Fruit fly (Drosophila melanogaster) whole organism, embryonic: Measurements from ENCODE around the gene BtbVII.
A peak's percentile ranks its signal among the peaks of the same experiment; 100 is the strongest.

ENCODE experiments used
- Adf1 ChIP-seq: fragments of 200-800 bp; sonication (Bioruptor generic); IDR thresholded peaks from 2 replicates; pipeline ENCODE4 v1.3.6; 2022; ENCODE audit warnings: missing biosample characterization, missing genetic modification characterization
- Bdp1 ChIP-seq: fragments of 200-800 bp; sonication (Bioruptor generic); optimal IDR thresholded peaks from 3 replicates; lab custom pipeline; 2016; ENCODE audit warnings: missing biosample characterization, missing genetic modification characterization
- BtbVII ChIP-seq: fragments of 200-800 bp; sonication (Bioruptor generic); optimal IDR thresholded peaks from 3 replicates; lab custom pipeline; 2017; ENCODE audit warnings: missing biosample characterization, mild to moderate bottlenecking, missing genetic modification characterization
- CG10462 ChIP-seq: fragments of 200-800 bp; sonication (Bioruptor generic); optimal IDR thresholded peaks from 2 replicates; lab custom pipeline; 2016; ENCODE audit warnings: missing biosample characterization, missing genetic modification characterization
- CG11398 ChIP-seq: fragments of 200-800 bp; sonication (Bioruptor generic); optimal IDR thresholded peaks from 2 replicates; lab custom pipeline; 2016; ENCODE audit warnings: missing biosample characterization, missing genetic modification characterization
- CG12104 ChIP-seq: fragments of 200-800 bp; sonication (Bioruptor generic); optimal IDR thresholded peaks from 3 replicates; lab custom pipeline; 2016; ENCODE audit warnings: missing biosample characterization, missing genetic modification characterization
- CG12942 ChIP-seq: fragments of 200-800 bp; sonication (Bioruptor generic); optimal IDR thresholded peaks from 3 replicates; lab custom pipeline; 2016; ENCODE audit warnings: missing biosample characterization, missing genetic modification characterization
- CG13894 ChIP-seq: fragments of 200-800 bp; sonication (Bioruptor generic); optimal IDR thresholded peaks from 3 replicates; lab custom pipeline; 2018; ENCODE audit warnings: missing biosample characterization, mild to moderate bottlenecking, missing genetic modification characterization, moderate library complexity
- CG14014 ChIP-seq: fragments of 200-800 bp; sonication (Bioruptor generic); IDR thresholded peaks from 2 replicates; pipeline ENCODE4 v1.3.6; 2022; ENCODE audit warnings: missing biosample characterization, missing genetic modification characterization
- CG14965 ChIP-seq: fragments of 200-800 bp; sonication (Bioruptor generic); optimal IDR thresholded peaks from 2 replicates; lab custom pipeline; 2016; ENCODE audit warnings: missing biosample characterization, missing genetic modification characterization, borderline replicate concordance
- CG1529 ChIP-seq: fragments of 200-800 bp; sonication (Bioruptor generic); optimal IDR thresholded peaks from 3 replicates; lab custom pipeline; 2018; ENCODE audit warnings: missing biosample characterization, missing genetic modification characterization
- CG1602 ChIP-seq: fragments of 200-800 bp; sonication (Bioruptor generic); optimal IDR thresholded peaks from 3 replicates; lab custom pipeline; 2016; ENCODE audit warnings: missing biosample characterization, missing genetic modification characterization
- CG3407 ChIP-seq: fragments of 200-800 bp; sonication (Bioruptor generic); optimal IDR thresholded peaks from 2 replicates; lab custom pipeline; 2018; ENCODE audit warnings: missing biosample characterization, mild to moderate bottlenecking, missing genetic modification characterization
- CG34422 ChIP-seq: fragments of 200-800 bp; sonication (Bioruptor generic); IDR thresholded peaks from 3 replicates; pipeline ENCODE4 v1.3.6; 2022; ENCODE audit warnings: missing biosample characterization, missing genetic modification characterization
- CG43689 ChIP-seq: fragments of 200-800 bp; sonication (Bioruptor generic); IDR thresholded peaks from 2 replicates; pipeline ENCODE4 v1.3.6; 2022; ENCODE audit warnings: missing biosample characterization, missing genetic modification characterization
- CG4424 ChIP-seq: fragments of 200-800 bp; sonication (Bioruptor generic); optimal IDR thresholded peaks from 3 replicates; lab custom pipeline; 2016; ENCODE audit warnings: missing biosample characterization, missing genetic modification characterization
- CG4730 ChIP-seq: fragments of 200-800 bp; sonication (Bioruptor generic); IDR thresholded peaks from 2 replicates; pipeline ENCODE4 v1.3.6; 2022; ENCODE audit warnings: missing biosample characterization, missing genetic modification characterization
- CG7372 ChIP-seq: fragments of 200-800 bp; sonication (Bioruptor generic); IDR thresholded peaks from 2 replicates; pipeline ENCODE4 v1.3.6; 2022; ENCODE audit warnings: missing biosample characterization, missing genetic modification characterization
- CG7839 ChIP-seq: fragments of 200-800 bp; sonication (Bioruptor generic); optimal IDR thresholded peaks from 3 replicates; lab custom pipeline; 2018; ENCODE audit warnings: missing biosample characterization, mild to moderate bottlenecking, missing genetic modification characterization, moderate library complexity
- CG9437 ChIP-seq: fragments of 200-800 bp; sonication (Bioruptor generic); optimal IDR thresholded peaks from 2 replicates; lab custom pipeline; 2018; ENCODE audit warnings: missing biosample characterization, mild to moderate bottlenecking, missing genetic modification characterization
- CG9609 ChIP-seq: fragments of 200-800 bp; sonication (Bioruptor generic); optimal IDR thresholded peaks from 3 replicates; lab custom pipeline; 2016; ENCODE audit warnings: missing biosample characterization, missing genetic modification characterization
- CrebB ChIP-seq: fragments of 200-800 bp; sonication (Bioruptor generic); optimal IDR thresholded peaks from 3 replicates; lab custom pipeline; 2018; ENCODE audit warnings: missing biosample characterization, mild to moderate bottlenecking, missing genetic modification characterization
- Dip3 ChIP-seq: fragments of 200-800 bp; sonication (Bioruptor generic); optimal IDR thresholded peaks from 3 replicates; lab custom pipeline; 2016; ENCODE audit warnings: missing biosample characterization, missing genetic modification characterization
- Dll ChIP-seq: fragments of 200-800 bp; sonication (Bioruptor generic); IDR thresholded peaks from 4 replicates; pipeline ENCODE4 v1.3.6; 2022; ENCODE audit warnings: missing biosample characterization, missing genetic modification characterization; ENCODE audit not compliant: partially characterized antibody
- Eip74EF ChIP-seq, 2 experiments: fragments of 200-800 bp in 1 of 2; fragments of >200 bp in 1 of 2; sonication (Bioruptor generic) in 1 of 2; optimal IDR thresholded peaks; 2 replicates each; lab custom pipeline; 2017 to 2019; ENCODE audit warnings: missing biosample characterization in 2 of 2, missing genetic modification characterization in 2 of 2, mild to moderate bottlenecking in 1 of 2, moderate library complexity in 1 of 2
- HLH4C ChIP-seq: fragments of 200-800 bp; sonication (Bioruptor generic); IDR thresholded peaks from 3 replicates; pipeline ENCODE4 v1.3.6; 2022; ENCODE audit warnings: missing biosample characterization, missing genetic modification characterization; ENCODE audit not compliant: partially characterized antibody
- HmgD ChIP-seq: fragments of 200-800 bp; sonication (Bioruptor generic); optimal IDR thresholded peaks from 3 replicates; lab custom pipeline; 2016; ENCODE audit warnings: missing biosample characterization, missing genetic modification characterization
- Hmr ChIP-seq: fragments of 200-800 bp; sonication (Bioruptor generic); optimal IDR thresholded peaks from 3 replicates; lab custom pipeline; 2017; ENCODE audit warnings: mild to moderate bottlenecking, missing biosample characterization, missing genetic modification reagents, missing genetic modification characterization
- Hr3 ChIP-seq: fragments of 200-800 bp; sonication (Bioruptor generic); optimal IDR thresholded peaks from 3 replicates; lab custom pipeline; 2016; ENCODE audit warnings: missing biosample characterization, missing genetic modification characterization
- Lpt ChIP-seq: fragments of >200 bp; optimal IDR thresholded peaks from 2 replicates; lab custom pipeline; 2018; ENCODE audit warnings: missing biosample characterization, missing genetic modification characterization
- NFAT ChIP-seq: fragments of 200-800 bp; sonication (Bioruptor generic); IDR thresholded peaks from 2 replicates; pipeline ENCODE4 v1.3.6; 2022; ENCODE audit warnings: missing biosample characterization, missing genetic modification characterization
- Nf-YB ChIP-seq: fragments of 200-800 bp; sonication (Bioruptor generic); optimal IDR thresholded peaks from 3 replicates; lab custom pipeline; 2019; ENCODE audit warnings: missing biosample characterization, mild to moderate bottlenecking, missing genetic modification characterization, moderate library complexity
- Usf ChIP-seq: fragments of 200-800 bp; sonication (Bioruptor generic); optimal IDR thresholded peaks from 2 replicates; lab custom pipeline; 2017; ENCODE audit warnings: missing genotype, missing biosample characterization, missing genetic modification characterization
- aop ChIP-seq: fragments of 200-800 bp; sonication (Bioruptor generic); IDR thresholded peaks from 2 replicates; pipeline ENCODE4 v1.3.6; 2022; ENCODE audit warnings: missing biosample characterization, missing genetic modification characterization
- bsh ChIP-seq, 2 experiments: fragments of 200-800 bp; sonication (Bioruptor generic); optimal IDR thresholded peaks; 2 replicates each; lab custom pipeline; 2017 to 2018; ENCODE audit warnings: mild to moderate bottlenecking in 2 of 2, missing biosample characterization in 2 of 2, missing genetic modification characterization in 2 of 2, moderate library complexity in 1 of 2
- croc ChIP-seq: fragments of 200-800 bp; sonication (Bioruptor generic); conservative IDR thresholded peaks from 3 replicates; pipeline ENCODE4 v1.3.6; 2022; ENCODE audit warnings: missing biosample characterization, missing genetic modification characterization
- crol ChIP-seq: fragments of 200-800 bp; sonication (Bioruptor generic); IDR thresholded peaks from 2 replicates; pipeline ENCODE4 v1.3.6; 2022; ENCODE audit warnings: missing biosample characterization, missing genetic modification characterization
- cwo ChIP-seq: fragments of 200-800 bp; sonication (Bioruptor generic); optimal IDR thresholded peaks from 3 replicates; lab custom pipeline; 2017; ENCODE audit warnings: missing biosample characterization, missing genetic modification characterization, mild to moderate bottlenecking, moderate library complexity, missing genetic modification reagents
- da ChIP-seq: fragments of 200-800 bp; sonication (Bioruptor generic); optimal IDR thresholded peaks from 2 replicates; lab custom pipeline; 2016; ENCODE audit warnings: missing biosample characterization, missing genetic modification characterization
- dpn ChIP-seq, 2 experiments: fragments of 200-800 bp; sonication (Bioruptor generic); optimal IDR thresholded peaks; 3 replicates each; lab custom pipeline; 2016; ENCODE audit warnings: missing biosample characterization in 2 of 2, missing genetic modification characterization in 2 of 2
- ewg ChIP-seq: fragments of 200-800 bp; sonication (Bioruptor generic); optimal IDR thresholded peaks from 3 replicates; lab custom pipeline; 2017; ENCODE audit warnings: mild to moderate bottlenecking, missing biosample characterization, missing genetic modification reagents, missing genetic modification characterization
- fd3F ChIP-seq: fragments of 200-800 bp; sonication (Bioruptor generic); optimal IDR thresholded peaks from 2 replicates; lab custom pipeline; 2018; ENCODE audit warnings: missing biosample characterization, mild to moderate bottlenecking, missing genetic modification characterization, moderate library complexity
- fu2 ChIP-seq: fragments of 200-800 bp; sonication (Bioruptor generic); optimal IDR thresholded peaks from 2 replicates; lab custom pipeline; 2016; ENCODE audit warnings: missing biosample characterization, missing genetic modification characterization
- gcm2 ChIP-seq: fragments of 200-800 bp; sonication (Bioruptor generic); optimal IDR thresholded peaks from 2 replicates; lab custom pipeline; 2016; ENCODE audit warnings: missing biosample characterization, missing genetic modification characterization
- ham ChIP-seq: fragments of 200-800 bp; sonication (Bioruptor generic); IDR thresholded peaks from 2 replicates; pipeline ENCODE4 v1.3.6; 2022; ENCODE audit warnings: missing biosample characterization, missing genetic modification characterization
- hkb ChIP-seq, 2 experiments: fragments of 200-800 bp in 1 of 2; fragments of >200 bp in 1 of 2; sonication (Bioruptor generic) in 1 of 2; IDR thresholded peaks in 1 of 2; optimal IDR thresholded peaks in 1 of 2; 2 replicates each; pipeline versions ENCODE4 v1.3.6 to Lab custom; 2017 to 2022; ENCODE audit warnings: missing biosample characterization in 1 of 2, missing genetic modification characterization in 1 of 2
- lbe ChIP-seq: fragments of 200-800 bp; sonication (Bioruptor generic); optimal IDR thresholded peaks from 2 replicates; lab custom pipeline; 2016; ENCODE audit warnings: missing biosample characterization, mild to moderate bottlenecking, missing genetic modification characterization
- lilli ChIP-seq: fragments of 200-800 bp; sonication (Bioruptor generic); optimal IDR thresholded peaks from 3 replicates; lab custom pipeline; 2016; ENCODE audit warnings: missing biosample characterization, missing genetic modification characterization
- sens ChIP-seq: fragments of 200-800 bp; sonication (Bioruptor generic); peaks from one replicate; lab custom pipeline; 2016; ENCODE audit warnings: missing biosample characterization, missing genetic modification characterization
- sisA ChIP-seq: fragments of 200-800 bp; sonication (Bioruptor generic); IDR thresholded peaks from 2 replicates; pipeline ENCODE4 v1.3.6; 2022; ENCODE audit warnings: missing biosample characterization, missing genetic modification characterization
- sna ChIP-seq: fragments of 200-800 bp; sonication (Bioruptor generic); IDR thresholded peaks from 2 replicates; pipeline ENCODE4 v1.3.6; 2022; ENCODE audit warnings: missing biosample characterization, missing genetic modification characterization; ENCODE audit not compliant: partially characterized antibody

BtbVII gene

dm6 chr3L:3179474-3179873 lies 31.0 kb downstream of the BtbVII start (continued):
- TF ChIP-seq Adf1 (GFP tag; lab: Robert Waterston, UW), result peak; percentile 41; the same call in 1 of the 2 replicates
- TF ChIP-seq fu2 (GFP tag; lab: Kevin White, UChicago), result peak; percentile 43
- TF ChIP-seq hkb (optimal IDR thresholded peaks at IDR 0.05; lab: Kevin White, UChicago), result no peak
- TF ChIP-seq hkb (GFP tag; IDR thresholded peaks at IDR 0.05; lab: Robert Waterston, UW), result peak; percentile 95
- peak; percentile 85 for TF ChIP-seq cwo (GFP tag; lab: Kevin White, UChicago)
- peak; percentile 64 for TF ChIP-seq CG10462 (GFP tag; lab: Kevin White, UChicago)
- no peak for TF ChIP-seq sna
- peak; percentile 61 for TF ChIP-seq CG13894 (tag; lab: Kevin White, UChicago)
- TF ChIP-seq CG14014, result peak; percentile 89
- peak; percentile 59 for TF ChIP-seq ewg
- no peak for TF ChIP-seq crol (GFP tag; lab: Robert Waterston, UW)
- peak; percentile 92 for TF ChIP-seq BtbVII (GFP tag; lab: Kevin White, UChicago)
- TF ChIP-seq CG14965 (GFP tag; lab: Kevin White, UChicago), result peak; percentile 50
- no peak for TF ChIP-seq Dll (GFP tag; lab: Robert Waterston, UW)
- peak; percentile 42; the same call in 1 of the 2 replicates for TF ChIP-seq ham (GFP tag; lab: Robert Waterston, UW)
- peak; percentile 90 for TF ChIP-seq CG4424 (GFP tag; lab: Kevin White, UChicago)
- peak; percentile 77 for TF ChIP-seq Dip3 (GFP tag; lab: Kevin White, UChicago)
- peak; percentile 53 for TF ChIP-seq Bdp1 (GFP tag; lab: Kevin White, UChicago)
- peak; percentile 63 for TF ChIP-seq CG9437 (GFP tag; lab: Kevin White, UChicago)
- TF ChIP-seq CrebB (tag; lab: Kevin White, UChicago), result peak; percentile 70
- TF ChIP-seq Hmr (GFP tag; lab: Kevin White, UChicago), result peak; percentile 89
- TF ChIP-seq CG3407 (GFP tag; lab: Kevin White, UChicago), result peak; percentile 66
- TF ChIP-seq Lpt (GFP tag; lab: Kevin White, UChicago), result no peak
- TF ChIP-seq aop (GFP tag; lab: Robert Waterston, UW), result no peak
- peak; percentile 84 for TF ChIP-seq sisA (GFP tag; lab: Robert Waterston, UW)
- no peak for TF ChIP-seq da (GFP tag; lab: Kevin White, UChicago)
- TF ChIP-seq HLH4C (GFP tag; lab: Robert Waterston, UW), result no peak
- TF ChIP-seq CG7839 (tag; lab: Kevin White, UChicago), result peak; percentile 92
- TF ChIP-seq CG43689 (GFP tag; lab: Robert Waterston, UW), result no peak
- TF ChIP-seq NFAT, result peak; percentile 86
- peak; percentile 69 for TF ChIP-seq Nf-YB (GFP tag; lab: Kevin White, UChicago)
- TF ChIP-seq Hr3 (GFP tag; lab: Kevin White, UChicago), result peak; percentile 62
- TF ChIP-seq croc (GFP tag; lab: Robert Waterston, UW), result peak; percentile 83
- TF ChIP-seq bsh (GFP tag; optimal IDR thresholded peaks at IDR 0.05; lab: Kevin White, UChicago), result peak; percentile 71 to 90
- TF ChIP-seq sens (GFP tag; lab: Kevin White, UChicago), result peak; percentile 97
- peak; percentile 62 for TF ChIP-seq CG1529 (GFP tag; lab: Kevin White, UChicago)
- no peak for TF ChIP-seq Eip74EF (GFP tag; optimal IDR thresholded peaks at IDR 0.05; lab: Kevin White, UChicago)
- peak; percentile 77 for TF ChIP-seq CG1602 (GFP tag; lab: Kevin White, UChicago)
- TF ChIP-seq Usf (GFP tag; lab: Kevin White, UChicago), result peak; percentile 45
- TF ChIP-seq CG4730 (GFP tag; lab: Robert Waterston, UW), result peak; percentile 82
- peak; percentile 81 for TF ChIP-seq CG7372
- peak; percentile 24 for TF ChIP-seq CG11398 (GFP tag; lab: Kevin White, UChicago)
- peak; percentile 89 for TF ChIP-seq CG34422 (GFP tag; lab: Robert Waterston, UW)
- peak; percentile 69 for TF ChIP-seq CG9609 (GFP tag; lab: Kevin White, UChicago)
- peak; percentile 88 for TF ChIP-seq lilli (GFP tag; lab: Kevin White, UChicago)
- TF ChIP-seq HmgD (GFP tag; lab: Kevin White, UChicago), result no peak
- peak; percentile 88 for TF ChIP-seq lbe (GFP tag; lab: Kevin White, UChicago)
- peak; percentile 83 for TF ChIP-seq gcm2 (GFP tag; lab: Kevin White, UChicago)
- TF ChIP-seq CG12942 (GFP tag; lab: Kevin White, UChicago), result peak; percentile 61
- peak; percentile 70 for TF ChIP-seq CG12104
- TF ChIP-seq fd3F, result peak; percentile 80
- TF ChIP-seq dpn (GFP tag; optimal IDR thresholded peaks at IDR 0.05; lab: Kevin White, UChicago), result peak; percentile 85 to 89
